Worm (Caenorhabditis elegans): Measurements from ENCODE around the gene srh-296.

Gene srh-296

DNA sequence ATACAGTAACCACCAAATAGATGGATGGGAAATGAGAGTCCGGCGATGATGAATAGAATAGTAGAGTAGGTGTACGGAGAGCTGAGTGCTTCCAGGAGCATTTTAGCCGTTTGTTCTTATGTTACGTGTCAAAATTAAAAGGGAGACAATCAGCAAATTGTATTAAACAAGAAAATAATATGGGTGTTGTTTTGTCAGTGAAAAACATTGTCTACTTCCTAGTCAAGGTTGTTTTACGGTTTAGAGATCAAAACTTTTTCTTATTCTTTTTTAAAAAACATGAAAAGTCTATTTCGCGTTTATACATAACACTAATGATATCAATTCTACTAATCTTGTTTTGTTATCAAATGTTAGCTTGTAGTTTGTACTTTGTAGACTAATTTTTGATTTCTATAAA lies 16.2 kb upstream of the srh-296 start, which contains the start of gene srh-289:
Gene srh-289 (minus strand): TSS at position 101 of the 400 bp plus-strand sequence.
- TF ChIP-seq T22C8.4 (GFP tag; IDR thresholded peaks at IDR 0.05) = no peak
- no peak for TF ChIP-seq ztf-29 (GFP tag; IDR thresholded peaks at IDR 0.05)
- TF ChIP-seq klf-2 (GFP tag; conservative IDR thresholded peaks at IDR 0.05) = no peak
- TF ChIP-seq flt-1 (GFP tag; IDR thresholded peaks at IDR 0.05) = no peak
- TF ChIP-seq ztf-23 (GFP tag; IDR thresholded peaks at IDR 0.05) = no peak
- no peak for TF ChIP-seq tab-1 (GFP tag; IDR thresholded peaks at IDR 0.05)
- no peak for TF ChIP-seq ref-1 (GFP tag; conservative IDR thresholded peaks at IDR 0.05)
- TF ChIP-seq med-1 (GFP tag; optimal IDR thresholded peaks at IDR 0.05; ENCODE audit: insufficient read depth) = no peak
- TF ChIP-seq cog-1 (tag; optimal IDR thresholded peaks at IDR 0.05) = no peak

DNA sequence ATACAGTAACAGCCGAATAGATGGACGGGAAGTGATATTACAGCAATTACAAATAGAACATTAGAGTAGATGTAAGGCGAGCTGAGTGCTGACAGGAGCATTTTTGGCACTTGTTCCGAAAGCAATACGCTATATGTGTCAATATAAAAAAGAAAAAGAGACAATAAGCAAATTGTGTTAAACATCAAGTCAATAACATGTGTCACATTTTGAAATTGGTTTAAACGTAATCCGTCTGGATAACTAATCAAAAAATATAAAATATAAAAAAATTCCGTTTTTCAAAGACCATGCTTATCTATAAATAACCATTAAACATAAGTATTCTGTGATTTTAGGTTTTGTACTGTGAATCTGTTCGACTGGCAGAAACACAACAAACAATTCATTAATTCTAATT lies 14.5 kb upstream of the srh-296 start, which contains the start of gene srh-288:
Gene srh-288 (minus strand): TSS at position 101 of the 400 bp plus-strand sequence.
- TF ChIP-seq ztf-23 (GFP tag; IDR thresholded peaks at IDR 0.05) = no peak
- no peak for TF ChIP-seq flt-1 (GFP tag; IDR thresholded peaks at IDR 0.05)
- TF ChIP-seq cog-1 (tag; optimal IDR thresholded peaks at IDR 0.05) = no peak
- no peak for TF ChIP-seq med-1 (GFP tag; optimal IDR thresholded peaks at IDR 0.05; ENCODE audit: insufficient read depth)
- TF ChIP-seq ref-1 (GFP tag; conservative IDR thresholded peaks at IDR 0.05) = no peak
- TF ChIP-seq ztf-29 (GFP tag; IDR thresholded peaks at IDR 0.05) = no peak
- TF ChIP-seq klf-2 (GFP tag; conservative IDR thresholded peaks at IDR 0.05) = no peak
- no peak for TF ChIP-seq tab-1 (GFP tag; IDR thresholded peaks at IDR 0.05)
- no peak for TF ChIP-seq T22C8.4 (GFP tag; IDR thresholded peaks at IDR 0.05)

DNA sequence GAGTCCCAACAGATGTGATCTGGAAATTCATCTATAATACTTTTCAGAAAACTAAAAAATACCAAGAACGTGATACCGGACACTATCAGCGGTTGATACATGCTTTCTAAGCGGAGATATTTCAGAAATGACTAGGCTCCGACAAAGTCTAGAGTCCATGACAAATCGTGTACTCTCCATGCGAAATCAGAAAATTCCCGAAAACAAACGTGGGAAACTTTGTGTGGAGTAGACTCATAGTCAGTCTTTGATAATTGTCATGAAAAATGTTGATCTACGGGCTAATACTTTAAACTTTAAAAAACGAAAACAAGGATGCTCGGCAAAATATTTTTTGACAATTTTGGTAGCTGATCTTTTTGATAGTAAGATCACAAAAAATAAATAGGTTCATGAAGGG lies 11.4 kb upstream of the srh-296 start, which contains the start of gene srx-18:
Gene srx-18 (minus strand): TSS at position 101 of the 400 bp plus-strand sequence.
- TF ChIP-seq tab-1 (GFP tag; IDR thresholded peaks at IDR 0.05) = no peak

DNA sequence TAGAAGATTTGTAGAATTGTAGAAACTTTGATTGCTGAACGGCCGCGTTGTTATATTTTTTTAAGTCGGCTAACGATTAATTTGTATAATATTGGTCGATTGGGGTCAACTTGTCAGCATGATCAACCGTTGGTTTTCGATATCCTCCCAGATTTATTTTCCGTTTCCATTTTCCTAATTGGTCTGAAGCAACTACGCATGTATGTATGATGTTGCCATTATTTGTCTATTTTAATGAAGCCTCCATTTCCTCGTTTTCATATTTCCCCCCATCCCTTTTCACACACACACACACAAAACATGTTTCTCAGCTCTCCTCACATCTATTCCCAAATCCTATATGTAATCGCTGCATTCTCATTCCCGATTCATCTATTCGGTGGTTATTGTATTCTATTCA lies 9.6 kb upstream of the srh-296 start, which contains the start of gene srh-287:
Gene srh-287 (plus strand): TSS at position 301 of the 400 bp plus-strand sequence.
- TF ChIP-seq ref-1 (GFP tag; conservative IDR thresholded peaks at IDR 0.05) = no peak
- no peak for TF ChIP-seq tab-1 (GFP tag; IDR thresholded peaks at IDR 0.05)
- no peak for TF ChIP-seq T22C8.4 (GFP tag; IDR thresholded peaks at IDR 0.05)

DNA sequence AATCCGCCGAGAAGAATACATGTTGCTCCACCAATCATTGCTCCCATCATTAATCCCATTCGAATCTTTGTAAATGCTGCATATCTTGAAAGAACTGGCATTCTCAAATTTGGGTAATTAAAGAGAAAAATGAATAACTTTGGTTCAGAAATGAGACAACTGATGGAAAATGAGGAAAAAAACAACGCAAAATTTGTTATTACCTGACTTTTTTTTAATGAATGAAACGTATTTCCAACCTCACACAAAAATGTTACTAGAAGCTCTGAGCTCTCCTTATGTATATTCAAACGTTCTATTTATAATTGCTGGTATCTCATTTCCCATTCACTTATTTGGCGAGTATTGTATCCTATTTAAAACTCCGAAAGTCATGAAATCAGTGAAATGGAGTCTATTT lies 7.6 kb upstream of the srh-296 start, which contains the start of the genes Y94A7B.11 and srh-292:
Gene Y94A7B.11 (minus strand): TSS at position 101 of the 400 bp plus-strand sequence.
Gene srh-292 (plus strand): TSS at position 251 of the 400 bp plus-strand sequence.
- no peak for TF ChIP-seq cog-1 (tag; optimal IDR thresholded peaks at IDR 0.05)
- TF ChIP-seq tab-1 (GFP tag; IDR thresholded peaks at IDR 0.05) = no peak
- TF ChIP-seq ztf-23 (GFP tag; IDR thresholded peaks at IDR 0.05) = no peak
- no peak for TF ChIP-seq flt-1 (GFP tag; IDR thresholded peaks at IDR 0.05)
- no peak for TF ChIP-seq T22C8.4 (GFP tag; IDR thresholded peaks at IDR 0.05)
- no peak for TF ChIP-seq klf-2 (GFP tag; conservative IDR thresholded peaks at IDR 0.05)
- TF ChIP-seq ref-1 (GFP tag; conservative IDR thresholded peaks at IDR 0.05) = no peak
- TF ChIP-seq med-1 (GFP tag; optimal IDR thresholded peaks at IDR 0.05; ENCODE audit: insufficient read depth) = no peak
- no peak for TF ChIP-seq ztf-29 (GFP tag; IDR thresholded peaks at IDR 0.05)

DNA sequence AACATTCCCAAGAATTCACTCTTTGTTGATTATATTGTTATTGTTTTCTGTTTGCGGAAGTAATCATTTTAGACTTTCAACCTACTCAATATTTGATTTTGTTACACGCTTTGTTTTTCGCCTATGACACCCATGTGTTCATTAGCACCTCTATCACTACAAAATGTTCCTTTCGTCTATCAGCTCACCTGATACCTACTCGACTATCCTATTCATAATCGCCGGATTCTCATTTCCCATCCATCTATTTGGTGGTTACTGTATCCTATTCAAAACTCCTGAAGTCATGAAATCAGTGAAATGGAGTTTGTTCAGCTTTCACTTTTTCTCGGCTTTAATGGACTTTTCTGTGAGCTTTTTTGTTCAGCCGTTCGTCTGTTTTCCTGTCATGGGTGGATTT lies 4.8 kb upstream of the srh-296 start, which contains the start of gene srh-291:
Gene srh-291 (plus strand): TSS at position 301 of the 400 bp plus-strand sequence.
- TF ChIP-seq tab-1 (GFP tag; IDR thresholded peaks at IDR 0.05) (no peak), klf-2 (GFP tag; conservative IDR thresholded peaks at IDR 0.05) (no peak), ztf-23 (GFP tag; IDR thresholded peaks at IDR 0.05) (no peak), cog-1 (tag; optimal IDR thresholded peaks at IDR 0.05) (no peak), med-1 (GFP tag; optimal IDR thresholded peaks at IDR 0.05; ENCODE audit: insufficient read depth) (no peak), T22C8.4 (GFP tag; IDR thresholded peaks at IDR 0.05) (no peak), ztf-29 (GFP tag; IDR thresholded peaks at IDR 0.05) (no peak)

DNA sequence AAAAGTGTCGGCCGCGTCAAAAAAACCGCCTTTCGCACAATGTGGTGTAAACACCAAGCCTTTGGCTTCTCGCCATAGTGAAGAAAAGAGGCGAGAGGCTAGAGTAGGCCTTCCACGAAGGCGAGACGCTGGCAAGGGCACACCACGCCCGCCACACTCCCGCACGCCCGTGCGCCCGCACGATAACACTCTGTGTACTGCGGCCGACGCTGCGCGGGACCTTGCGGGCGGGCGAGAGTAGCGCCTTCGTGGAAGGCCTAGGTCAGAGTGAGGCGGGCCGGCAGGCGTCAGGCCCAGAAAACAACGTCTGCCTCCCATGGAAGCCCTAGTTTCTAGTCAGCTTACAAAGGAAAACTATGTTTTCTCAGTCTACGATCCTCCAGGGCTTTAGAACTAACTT lies 2.0 kb downstream of the srh-296 start:
- no peak for TF ChIP-seq T22C8.4 (GFP tag; IDR thresholded peaks at IDR 0.05)
- no peak for TF ChIP-seq cog-1 (tag; optimal IDR thresholded peaks at IDR 0.05)
- TF ChIP-seq flt-1 (GFP tag; IDR thresholded peaks at IDR 0.05) = no peak
- TF ChIP-seq tab-1 (GFP tag; IDR thresholded peaks at IDR 0.05) = no peak
- TF ChIP-seq med-1 (GFP tag; optimal IDR thresholded peaks at IDR 0.05; ENCODE audit: insufficient read depth) = no peak
- TF ChIP-seq ztf-29 (GFP tag; IDR thresholded peaks at IDR 0.05) = no peak
- TF ChIP-seq ztf-23 (GFP tag; IDR thresholded peaks at IDR 0.05) = no peak
- TF ChIP-seq ref-1 (GFP tag; conservative IDR thresholded peaks at IDR 0.05) = no peak
- no peak for TF ChIP-seq klf-2 (GFP tag; conservative IDR thresholded peaks at IDR 0.05)

DNA sequence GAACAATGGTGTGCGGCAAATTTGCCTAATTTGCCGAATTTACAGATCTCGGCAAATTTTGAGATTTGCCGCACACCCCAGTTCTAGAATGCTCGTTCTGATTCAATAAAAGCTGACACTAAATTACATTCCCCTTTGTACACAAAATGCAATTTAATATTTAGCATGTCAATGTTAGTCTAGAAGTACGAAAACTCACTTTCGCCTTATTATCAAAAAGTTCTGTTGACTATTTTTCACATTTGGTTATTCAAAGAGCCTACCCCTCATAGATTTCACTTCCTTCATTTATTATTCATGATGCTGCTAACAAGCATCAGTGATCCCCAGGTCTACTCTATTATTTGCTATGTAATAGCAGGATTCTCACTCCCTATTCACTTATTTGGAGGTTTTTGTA lies 8.4 kb downstream of the srh-296 start, which contains the start of gene srh-298:
Gene srh-298 (plus strand): TSS at position 301 of the 400 bp plus-strand sequence.
- TF ChIP-seq ref-1 (GFP tag; conservative IDR thresholded peaks at IDR 0.05) (no peak), tab-1 (GFP tag; IDR thresholded peaks at IDR 0.05) (no peak), klf-2 (GFP tag; conservative IDR thresholded peaks at IDR 0.05) (no peak), flt-1 (GFP tag; IDR thresholded peaks at IDR 0.05) (no peak), med-1 (GFP tag; optimal IDR thresholded peaks at IDR 0.05; ENCODE audit: insufficient read depth) (no peak), T22C8.4 (GFP tag; IDR thresholded peaks at IDR 0.05) (no peak)

DNA sequence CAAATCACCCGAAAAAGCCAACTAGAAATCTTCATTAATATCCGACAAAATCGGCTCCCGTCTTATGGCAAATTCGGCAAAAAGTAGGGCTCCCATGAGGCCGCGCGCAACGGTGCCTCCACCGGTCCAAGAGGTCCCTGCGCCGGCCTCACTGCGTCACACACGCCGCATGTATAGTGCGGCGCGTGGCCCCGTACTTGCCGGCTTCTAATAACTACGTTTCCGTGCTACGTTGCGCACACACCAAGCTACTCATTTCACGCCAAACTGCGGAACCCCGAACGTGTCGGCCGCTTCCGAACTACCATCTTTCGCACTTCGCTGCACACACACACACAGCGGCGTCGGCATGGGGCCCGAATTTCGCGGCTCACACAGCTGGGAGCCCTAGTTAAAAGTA lies 9.6 kb downstream of the srh-296 start:
- TF ChIP-seq ztf-23 (GFP tag; IDR thresholded peaks at IDR 0.05) (0 out of 2 replicates have a peak, but pooled peaks have one; percentile 25), ref-1 (GFP tag; conservative IDR thresholded peaks at IDR 0.05) (no peak), tab-1 (GFP tag; IDR thresholded peaks at IDR 0.05) (0 out of 2 replicates have a peak, but pooled peaks have one; percentile 52)

DNA sequence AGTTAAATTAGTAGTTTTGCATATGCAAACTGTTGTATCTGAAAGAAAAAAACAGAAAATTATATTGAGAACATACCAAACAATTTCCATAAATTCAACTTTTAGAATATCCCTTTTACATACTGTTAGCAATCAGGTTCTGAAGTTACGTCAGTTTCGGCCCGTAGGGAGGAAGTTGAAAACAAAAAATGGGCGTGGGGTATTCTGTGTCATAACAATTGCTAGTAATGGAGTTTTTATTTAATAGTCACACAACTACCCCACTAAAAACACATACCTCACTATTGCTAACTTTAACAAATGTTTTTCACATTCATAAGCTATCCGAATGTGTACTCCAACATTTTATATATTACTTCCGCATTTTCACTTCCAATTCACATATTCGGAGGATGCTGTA lies 11.7 kb downstream of the srh-296 start, which contains the start of gene srh-300:
Gene srh-300 (plus strand): TSS at position 301 of the 400 bp plus-strand sequence.
- no peak for TF ChIP-seq tab-1 (GFP tag; IDR thresholded peaks at IDR 0.05)

DNA sequence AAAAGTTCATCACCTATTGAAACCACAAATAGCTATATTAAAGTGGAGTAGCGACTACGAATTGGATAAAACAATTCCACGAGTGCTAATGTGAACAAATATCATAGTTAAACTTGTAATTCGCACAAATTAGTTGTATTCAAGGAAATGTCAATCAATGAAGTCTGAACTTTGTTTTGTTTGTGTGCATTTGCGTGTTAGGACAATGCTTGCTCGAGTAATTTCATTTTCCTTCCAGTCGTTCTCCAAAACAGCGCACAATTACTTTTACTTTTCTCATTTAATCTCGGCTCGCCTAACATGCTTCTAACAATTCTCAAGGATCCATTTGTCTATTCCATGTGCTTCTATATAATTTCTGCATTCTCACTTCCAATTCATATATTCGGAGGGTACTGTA lies 14.5 kb downstream of the srh-296 start, which contains the start of gene srh-301:
Gene srh-301 (plus strand): TSS at position 301 of the 400 bp plus-strand sequence.
- TF ChIP-seq T22C8.4 (GFP tag; IDR thresholded peaks at IDR 0.05) = no peak
- no peak for TF ChIP-seq med-1 (GFP tag; optimal IDR thresholded peaks at IDR 0.05; ENCODE audit: insufficient read depth)
- TF ChIP-seq flt-1 (GFP tag; IDR thresholded peaks at IDR 0.05) = no peak
- no peak for TF ChIP-seq ztf-23 (GFP tag; IDR thresholded peaks at IDR 0.05)
- no peak for TF ChIP-seq ref-1 (GFP tag; conservative IDR thresholded peaks at IDR 0.05)
- TF ChIP-seq klf-2 (GFP tag; conservative IDR thresholded peaks at IDR 0.05) = no peak
- TF ChIP-seq cog-1 (tag; optimal IDR thresholded peaks at IDR 0.05) = no peak
- no peak for TF ChIP-seq ztf-29 (GFP tag; IDR thresholded peaks at IDR 0.05)

Data from whole organism, midembryonic.